Fruit fly (Drosophila melanogaster) S2 (cell line): ENCODE results near the gene janB.

Experiments
- CG8478 ChIP-seq: fragments of >200 bp; optimal IDR thresholded peaks from 2 replicates; lab custom pipeline; 2018
- CTCF ChIP-seq, 2 experiments: fragments of >200 bp; optimal IDR thresholded peaks; 2 replicates each; lab custom pipeline; 2018

DNA sequence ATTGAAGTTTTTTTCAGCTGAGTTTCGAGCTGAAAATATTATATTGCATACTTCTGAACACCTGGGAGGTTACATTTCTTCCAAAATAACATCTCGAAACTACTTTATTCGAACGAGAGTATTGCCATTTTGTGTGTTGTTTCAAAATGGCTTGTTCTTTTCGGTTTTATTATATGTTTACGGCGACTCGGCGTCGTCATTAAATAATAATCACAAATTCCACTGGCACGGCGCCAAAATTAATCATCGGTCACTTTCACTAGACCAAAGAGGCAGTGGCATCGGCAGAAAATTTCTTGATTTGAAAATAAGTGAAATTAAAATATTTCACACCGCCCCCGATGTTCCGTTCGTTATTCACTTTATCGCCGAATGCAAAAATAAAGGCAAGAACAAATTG, 11.9 kb upstream of the janB start:
- TF ChIP-seq CTCF (optimal IDR thresholded peaks at IDR 0.05; lab: Kevin White, UChicago) (no peak), CG8478 (no peak)
